Worm (Caenorhabditis elegans) whole organism, L2 larva: ENCODE measurements around the gene F22E5.1.
"Not testable (repeated sequence)": the region's sequence is repeated elsewhere in the genome, so short reads cannot be mapped to it uniquely, and the experiment has no call there.

Experiments
- C34F6.9 ChIP-seq: fragments of 150-350 bp; optimal IDR thresholded peaks from 2 replicates; lab custom pipeline; 2014; ENCODE audit warnings: missing biosample characterization, missing genetic modification characterization
- F13H6.1 ChIP-seq: sonication (generic microtip); optimal IDR thresholded peaks from 2 replicates; lab custom pipeline; 2016; ENCODE audit warnings: missing genetic modification characterization, missing compliant biosample characterization
- R02D3.7 ChIP-seq: fragments of 150-350 bp; optimal IDR thresholded peaks from 2 replicates; lab custom pipeline; 2014; ENCODE audit warnings: missing biosample characterization, missing genetic modification characterization
- Y55F3AM.14 ChIP-seq: fragments of 200-800 bp; sonication (Bioruptor generic); optimal IDR thresholded peaks from 2 replicates; lab custom pipeline; 2018; ENCODE audit warnings: mild to moderate bottlenecking, missing genetic modification characterization, missing compliant biosample characterization
- alr-1 ChIP-seq: fragments of 150-350 bp; optimal IDR thresholded peaks from 2 replicates; lab custom pipeline; 2014; ENCODE audit warnings: missing biosample characterization, missing genetic modification characterization
- aly-2 ChIP-seq: fragments of 150-350 bp; optimal IDR thresholded peaks from 2 replicates; lab custom pipeline; 2014; ENCODE audit warnings: missing biosample characterization, missing genetic modification characterization
- ceh-82 ChIP-seq: fragments of 150-350 bp; optimal IDR thresholded peaks from 2 replicates; lab custom pipeline; 2014; ENCODE audit warnings: missing biosample characterization, missing genetic modification characterization
- dmd-4 ChIP-seq: sonication (generic microtip); optimal IDR thresholded peaks from 2 replicates; lab custom pipeline; 2017; ENCODE audit warnings: missing biosample characterization, missing genetic modification characterization
- egl-27 ChIP-seq: sonication (generic microtip); optimal IDR thresholded peaks from 3 replicates; lab custom pipeline; 2017; ENCODE audit warnings: missing biosample characterization, missing genetic modification reagents, missing genetic modification characterization
- elt-3 ChIP-seq: sonication (generic microtip); optimal IDR thresholded peaks from 2 replicates; lab custom pipeline; 2017; ENCODE audit warnings: missing biosample characterization, missing genetic modification characterization
- fos-1 ChIP-seq: fragments of 150-350 bp; optimal IDR thresholded peaks from 2 replicates; lab custom pipeline; 2014; ENCODE audit warnings: missing biosample characterization, missing genetic modification characterization
- gmeb-1 ChIP-seq: fragments of 150-350 bp; optimal IDR thresholded peaks from 2 replicates; lab custom pipeline; 2014; ENCODE audit warnings: missing biosample characterization, missing genetic modification characterization
- lin-11 ChIP-seq: fragments of 150-350 bp; sonication (generic microtip); optimal IDR thresholded peaks from 2 replicates; lab custom pipeline; 2014; ENCODE audit warnings: missing biosample characterization, missing genetic modification characterization, inconsistent platforms, mixed read lengths
- lin-39 ChIP-seq: fragments of 150-350 bp; optimal IDR thresholded peaks from 2 replicates; lab custom pipeline; 2014; ENCODE audit warnings: missing biosample characterization, missing genetic modification reagents, missing genetic modification characterization
- mab-5 ChIP-seq: fragments of 150-350 bp; optimal IDR thresholded peaks from 2 replicates; lab custom pipeline; 2014; ENCODE audit warnings: missing biosample characterization, missing genetic modification characterization
- mdl-1 ChIP-seq, 2 experiments: fragments of 150-350 bp in 1 of 2; sonication (generic microtip) in 1 of 2; optimal IDR thresholded peaks; 2 replicates each; lab custom pipeline; 2017; ENCODE audit warnings: missing biosample characterization in 2 of 2, missing genetic modification characterization in 2 of 2
- nhr-10 ChIP-seq: sonication (generic microtip); optimal IDR thresholded peaks from 2 replicates; lab custom pipeline; 2017; ENCODE audit warnings: missing biosample characterization, missing genetic modification characterization
- nhr-11 ChIP-seq: fragments of 150-350 bp; optimal IDR thresholded peaks from 2 replicates; lab custom pipeline; 2014; ENCODE audit warnings: missing biosample characterization, missing genetic modification characterization
- nhr-129 ChIP-seq: fragments of 150-350 bp; optimal IDR thresholded peaks from 2 replicates; lab custom pipeline; 2014; ENCODE audit warnings: missing biosample characterization, missing genetic modification characterization
- nhr-23 ChIP-seq: fragments of 150-350 bp; optimal IDR thresholded peaks from 2 replicates; lab custom pipeline; 2014; ENCODE audit warnings: missing biosample characterization, missing genetic modification reagents, missing genetic modification characterization
- nhr-237 ChIP-seq: fragments of 150-350 bp; optimal IDR thresholded peaks from 2 replicates; lab custom pipeline; 2014; ENCODE audit warnings: missing biosample characterization, missing genetic modification characterization
- nhr-25 ChIP-seq: fragments of 150-350 bp; sonication (generic microtip); optimal IDR thresholded peaks from 3 replicates; lab custom pipeline; 2014; ENCODE audit warnings: missing biosample characterization, missing genetic modification characterization
- nhr-6 ChIP-seq: fragments of 150-350 bp; optimal IDR thresholded peaks from 2 replicates; lab custom pipeline; 2014; ENCODE audit warnings: missing biosample characterization, missing genetic modification characterization
- nhr-77 ChIP-seq: fragments of 150-350 bp; optimal IDR thresholded peaks from 2 replicates; lab custom pipeline; 2014; ENCODE audit warnings: missing biosample characterization, missing genetic modification characterization
- peb-1 ChIP-seq: fragments of 150-350 bp; optimal IDR thresholded peaks from 2 replicates; lab custom pipeline; 2014; ENCODE audit warnings: missing biosample characterization, missing genetic modification characterization
- sem-4 ChIP-seq: fragments of 150-350 bp; optimal IDR thresholded peaks from 2 replicates; lab custom pipeline; 2014; ENCODE audit warnings: missing biosample characterization, missing genetic modification reagents, missing genetic modification characterization
- skn-1 ChIP-seq: sonication (generic microtip); optimal IDR thresholded peaks from 2 replicates; lab custom pipeline; 2017; ENCODE audit warnings: missing biosample characterization, missing genetic modification characterization
- sma-3 ChIP-seq: sonication (generic microtip); optimal IDR thresholded peaks from 2 replicates; lab custom pipeline; 2016; ENCODE audit warnings: missing genetic modification reagents, missing genetic modification characterization, missing compliant biosample characterization
- sma-9 ChIP-seq, 2 experiments: fragments of 150-350 bp in 1 of 2; sonication (generic microtip) in 1 of 2; optimal IDR thresholded peaks; 2 replicates each; lab custom pipeline; 2014 to 2016; ENCODE audit warnings: missing genetic modification characterization in 2 of 2, mild to moderate bottlenecking in 1 of 2, missing biosample characterization in 1 of 2, missing compliant biosample characterization in 1 of 2, missing genetic modification reagents in 1 of 2, moderate library complexity in 1 of 2
- snpc-4 ChIP-seq: fragments of 150-350 bp; optimal IDR thresholded peaks from 2 replicates; lab custom pipeline; 2014; ENCODE audit warnings: missing biosample characterization, missing genetic modification characterization
- unc-39 ChIP-seq: fragments of 150-350 bp; optimal IDR thresholded peaks from 2 replicates; lab custom pipeline; 2014; ENCODE audit warnings: missing biosample characterization, missing genetic modification characterization
- unc-55 ChIP-seq: fragments of 150-350 bp; sonication (generic microtip); optimal IDR thresholded peaks from 3 replicates; lab custom pipeline; 2014; ENCODE audit warnings: missing biosample characterization, missing genetic modification reagents, missing genetic modification characterization
- unc-62 ChIP-seq: fragments of 150-350 bp; optimal IDR thresholded peaks from 2 replicates; lab custom pipeline; 2014; ENCODE audit warnings: missing biosample characterization, missing genetic modification reagents, missing genetic modification characterization
- ztf-1 ChIP-seq: fragments of 200-800 bp; sonication (Bioruptor generic); conservative IDR thresholded peaks from 2 replicates; pipeline ENCODE4 v1.3.6; 2022; ENCODE audit warnings: missing genetic modification characterization, missing compliant biosample characterization
- ztf-11 ChIP-seq: sonication (generic microtip); optimal IDR thresholded peaks from 2 replicates; lab custom pipeline; 2017; ENCODE audit warnings: missing biosample characterization, missing genetic modification characterization
- ztf-4 ChIP-seq: fragments of 150-350 bp; optimal IDR thresholded peaks from 2 replicates; lab custom pipeline; 2014; ENCODE audit warnings: missing biosample characterization, missing genetic modification characterization

Gene F22E5.1

DNA sequence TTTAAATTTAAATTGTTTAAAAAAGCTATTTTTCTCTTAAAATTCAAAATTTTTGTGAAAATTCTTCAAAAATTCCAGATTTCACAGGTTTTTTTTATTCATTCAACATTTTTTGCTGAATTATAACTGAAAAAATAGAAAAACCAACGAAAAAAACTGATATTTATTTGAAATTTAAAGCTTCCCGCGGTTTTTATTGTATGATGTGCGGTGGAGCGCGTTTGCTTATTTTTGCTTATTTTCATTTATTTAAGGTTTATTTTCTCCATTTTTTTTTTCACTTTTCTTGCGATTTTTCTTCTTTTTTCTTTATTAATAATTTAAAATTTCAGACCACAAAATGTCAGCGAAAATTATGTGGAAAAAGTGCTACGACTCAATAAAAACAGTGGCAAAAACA lies 35.5 kb upstream of the F22E5.1 start, which contains the start of gene F22E5.9:
Gene F22E5.9, plus strand, starts transcription at position 327 of the 400 bp plus-strand sequence.
- no peak for TF ChIP-seq nhr-77 (tag; lab: Kevin White, UChicago)
- TF ChIP-seq unc-55 (GFP tag; lab: Kevin White, UChicago): peak; percentile 61
- TF ChIP-seq lin-39: no peak
- no peak for TF ChIP-seq aly-2 (tag; lab: Kevin White, UChicago)
- TF ChIP-seq snpc-4: no peak
- TF ChIP-seq sem-4: no peak
- TF ChIP-seq nhr-6 (tag; lab: Kevin White, UChicago): no peak
- TF ChIP-seq gmeb-1 (tag; lab: Kevin White, UChicago): peak; percentile 91
- no peak for TF ChIP-seq ztf-1 (GFP tag; lab: Robert Waterston, UW)
- TF ChIP-seq C34F6.9 (tag; lab: Kevin White, UChicago): peak; percentile 26
- no peak for TF ChIP-seq nhr-129 (tag; lab: Kevin White, UChicago)
- no peak for TF ChIP-seq nhr-10 (tag; lab: Kevin White, UChicago)
- no peak for TF ChIP-seq sma-9 (GFP tag; optimal IDR thresholded peaks at IDR 0.05; lab: Kevin White, UChicago)
- no peak for TF ChIP-seq sma-9 (tag; optimal IDR thresholded peaks at IDR 0.05; lab: Kevin White, UChicago)

DNA sequence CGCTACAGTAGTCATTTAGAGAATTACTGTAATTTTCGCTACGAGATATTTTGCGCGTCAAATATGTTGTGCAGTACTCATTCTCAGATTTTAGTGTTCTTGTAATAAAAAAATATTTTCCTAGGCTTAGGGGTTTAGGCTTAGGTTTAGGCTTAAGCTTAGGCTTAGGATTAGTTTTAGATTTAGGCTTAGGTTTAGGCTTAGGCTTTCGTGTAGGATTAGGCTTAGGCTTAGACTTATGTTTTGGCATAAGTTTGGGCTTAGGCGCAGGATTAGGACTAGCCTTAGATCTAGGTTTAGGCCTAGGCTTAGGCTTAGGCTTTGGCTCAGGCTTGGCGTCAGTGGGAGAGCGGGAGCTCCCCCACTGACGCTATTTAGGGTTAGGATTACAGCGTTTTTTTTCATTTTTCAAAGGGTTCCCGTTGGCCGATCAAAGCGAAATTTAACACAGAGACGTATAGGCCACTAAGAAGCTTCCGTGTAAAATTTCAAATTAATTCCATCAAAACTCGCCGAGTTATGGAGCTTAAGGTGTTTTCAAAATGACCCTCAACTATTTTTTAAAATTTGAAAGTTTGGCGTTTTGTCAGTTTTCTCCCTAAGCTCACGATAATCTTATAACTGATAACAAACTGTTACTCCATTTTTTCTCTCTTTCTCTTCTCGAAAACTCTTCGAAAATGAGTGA lies 34.0 kb upstream of the F22E5.1 start, which contains the start of gene F22E5.8:
Gene F22E5.8, plus strand, starts transcription at position 638 of the 688 bp plus-strand sequence.
- not testable (repeated sequence) for TF ChIP-seq unc-62 (GFP tag; lab: Kevin White, UChicago); lin-11 (tag; lab: Kevin White, UChicago); R02D3.7
- TF ChIP-seq, all 48 proteins: peak for 0; not testable (repeated sequence) for 48

DNA sequence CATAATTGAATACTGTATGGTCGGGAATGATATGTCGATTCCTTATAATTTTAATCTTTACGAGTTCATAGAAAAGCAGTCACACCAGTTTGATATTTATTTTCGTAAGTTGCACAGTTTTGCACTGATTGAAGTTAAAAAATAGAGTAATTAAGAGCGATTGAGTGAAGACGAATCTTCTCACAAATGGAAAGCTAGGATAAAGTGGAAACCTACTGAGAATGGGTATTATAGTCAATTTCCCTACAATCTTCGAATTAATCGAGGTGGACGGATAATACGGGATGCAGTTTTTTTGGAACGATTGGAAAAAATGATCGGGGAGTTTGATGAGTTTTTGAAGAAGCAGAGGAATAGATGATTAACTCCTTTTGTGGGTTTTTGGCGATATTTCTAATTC lies 32.6 kb upstream of the F22E5.1 start, which contains the start of gene F22E5.23:
Gene F22E5.23, plus strand, starts transcription at position 301 of the 400 bp plus-strand sequence.
- TF ChIP-seq elt-3 (no peak), alr-1 (tag; lab: Kevin White, UChicago) (no peak), egl-27 (tag; lab: Kevin White, UChicago) (no peak), fos-1 (no peak), F13H6.1 (tag; lab: Kevin White, UChicago) (no peak), R02D3.7 (no peak), nhr-11 (no peak), skn-1 (no peak), nhr-129 (tag; lab: Kevin White, UChicago) (no peak), mdl-1 (tag; optimal IDR thresholded peaks at IDR 0.05; lab: Kevin White, UChicago) (no peak), dmd-4 (tag; lab: Kevin White, UChicago) (no peak), snpc-4 (no peak), unc-55 (GFP tag; lab: Kevin White, UChicago) (no peak), ztf-4 (no peak), nhr-6 (tag; lab: Kevin White, UChicago) (no peak), Y55F3AM.14 (GFP tag; lab: Kevin White, UChicago) (no peak), nhr-237 (tag; lab: Kevin White, UChicago) (no peak)

ce11 chrII:2641777-2642176 lies 31.8 kb upstream of the F22E5.1 start, which contains the start of gene F22E5.7:
Gene F22E5.7, plus strand, starts transcription at chrII:2642077.
- no peak for TF ChIP-seq lin-11 (tag; lab: Kevin White, UChicago)
- TF ChIP-seq ceh-82 (tag; lab: Kevin White, UChicago): no peak
- TF ChIP-seq mdl-1 (tag; optimal IDR thresholded peaks at IDR 0.05; lab: Kevin White, UChicago): no peak
- TF ChIP-seq nhr-11: no peak
- TF ChIP-seq fos-1: no peak
- TF ChIP-seq nhr-25 (tag; lab: Kevin White, UChicago): no peak
- no peak for TF ChIP-seq mab-5 (tag; lab: Kevin White, UChicago)
- no peak for TF ChIP-seq ztf-11 (tag; lab: Kevin White, UChicago)
- TF ChIP-seq nhr-23 (tag; lab: Kevin White, UChicago): no peak
- no peak for TF ChIP-seq Y55F3AM.14 (GFP tag; lab: Kevin White, UChicago)
- TF ChIP-seq nhr-6 (tag; lab: Kevin White, UChicago): no peak
- TF ChIP-seq unc-39 (tag; lab: Kevin White, UChicago): no peak
- no peak for TF ChIP-seq sma-3 (GFP tag; lab: Kevin White, UChicago)
- TF ChIP-seq peb-1 (tag; lab: Kevin White, UChicago): no peak
